Fruit fly (Drosophila melanogaster) whole organism, embryonic: ENCODE measurements around the gene dmGlut.

ENCODE experiments used
- Antp ChIP-seq: fragments of 200-800 bp; sonication (Bioruptor generic); optimal IDR thresholded peaks from 3 replicates; lab custom pipeline; 2016; ENCODE audit warnings: missing biosample characterization, missing genetic modification characterization
- Atf6 ChIP-seq: fragments of 200-800 bp; sonication (Bioruptor generic); IDR thresholded peaks from 2 replicates; pipeline ENCODE4 v1.3.6; 2022; ENCODE audit warnings: missing biosample characterization, missing genetic modification characterization
- CG1024 ChIP-seq: fragments of 200-800 bp; sonication (Bioruptor generic); IDR thresholded peaks from 2 replicates; pipeline ENCODE4 v1.3.6; 2022; ENCODE audit warnings: missing biosample characterization, missing genetic modification characterization
- CG11456 ChIP-seq: fragments of 200-800 bp; sonication (Bioruptor generic); IDR thresholded peaks from 3 replicates; pipeline ENCODE4 v1.3.6; 2022; ENCODE audit warnings: missing biosample characterization, missing genetic modification characterization
- CG15601 ChIP-seq: fragments of 200-800 bp; sonication (Bioruptor generic); optimal IDR thresholded peaks from 3 replicates; lab custom pipeline; 2019; ENCODE audit warnings: missing biosample characterization, mild to moderate bottlenecking, missing genetic modification characterization, moderate library complexity
- CG17361 ChIP-seq: fragments of 200-800 bp; sonication (Bioruptor generic); IDR thresholded peaks from 3 replicates; pipeline ENCODE4 v1.3.6; 2022; ENCODE audit warnings: missing biosample characterization, missing genetic modification characterization
- CG17802 ChIP-seq: fragments of 200-800 bp; sonication (Bioruptor generic); optimal IDR thresholded peaks from 2 replicates; lab custom pipeline; 2018; ENCODE audit warnings: missing biosample characterization, mild to moderate bottlenecking, missing genetic modification characterization, moderate library complexity
- CG2199 ChIP-seq: fragments of 200-800 bp; sonication (Bioruptor generic); IDR thresholded peaks from 3 replicates; pipeline ENCODE4 v1.3.6; 2022; ENCODE audit warnings: missing biosample characterization, missing genetic modification characterization
- CG30403 ChIP-seq: fragments of 200-800 bp; sonication (Bioruptor generic); optimal IDR thresholded peaks from 3 replicates; lab custom pipeline; 2016; ENCODE audit warnings: missing biosample characterization, missing genetic modification characterization
- CG32532 ChIP-seq: fragments of 200-800 bp; sonication (Bioruptor generic); IDR thresholded peaks from 2 replicates; pipeline ENCODE4 v1.3.6; 2022; ENCODE audit warnings: missing biosample characterization, missing genetic modification characterization
- CG4282 ChIP-seq: fragments of 200-800 bp; sonication (Bioruptor generic); optimal IDR thresholded peaks from 2 replicates; lab custom pipeline; 2016; ENCODE audit warnings: missing biosample characterization, missing genetic modification characterization
- CG4820 ChIP-seq: fragments of 200-800 bp; sonication (Bioruptor generic); optimal IDR thresholded peaks from 3 replicates; lab custom pipeline; 2016; ENCODE audit warnings: missing biosample characterization, missing genetic modification characterization
- CG8290 ChIP-seq, 3 experiments: fragments of 200-800 bp; sonication (Bioruptor generic); optimal IDR thresholded peaks; 2 replicates each; lab custom pipeline; 2016 to 2019; ENCODE audit warnings: missing biosample characterization in 3 of 3, missing genetic modification characterization in 3 of 3, mild to moderate bottlenecking in 2 of 3, moderate library complexity in 1 of 3
- CTCF ChIP-seq: fragments of 200-800 bp; sonication (Bioruptor generic); optimal IDR thresholded peaks from 2 replicates; lab custom pipeline; 2017; ENCODE audit warnings: missing biosample characterization, mild to moderate bottlenecking, missing genetic modification characterization, moderate library complexity
- D19B ChIP-seq: fragments of 200-800 bp; sonication (Bioruptor generic); optimal IDR thresholded peaks from 2 replicates; lab custom pipeline; 2017; ENCODE audit warnings: missing biosample characterization, mild to moderate bottlenecking, missing genetic modification characterization
- Eip74EF ChIP-seq, 2 experiments: fragments of 200-800 bp in 1 of 2; fragments of >200 bp in 1 of 2; sonication (Bioruptor generic) in 1 of 2; optimal IDR thresholded peaks; 2 replicates each; lab custom pipeline; 2017 to 2019; ENCODE audit warnings: missing biosample characterization in 2 of 2, missing genetic modification characterization in 2 of 2, mild to moderate bottlenecking in 1 of 2, moderate library complexity in 1 of 2
- Med ChIP-seq: fragments of 200-800 bp; sonication (Bioruptor generic); peaks from one replicate; lab custom pipeline; 2016; ENCODE audit warnings: missing biosample characterization, missing genetic modification characterization, mild to moderate bottlenecking, inconsistent platforms, moderate library complexity
- NFAT ChIP-seq: fragments of 200-800 bp; sonication (Bioruptor generic); IDR thresholded peaks from 2 replicates; pipeline ENCODE4 v1.3.6; 2022; ENCODE audit warnings: missing biosample characterization, missing genetic modification characterization
- Neu2 ChIP-seq: fragments of 200-800 bp; sonication (Bioruptor generic); optimal IDR thresholded peaks from 3 replicates; lab custom pipeline; 2016; ENCODE audit warnings: missing biosample characterization, missing genetic modification characterization, borderline replicate concordance
- Opbp ChIP-seq: fragments of 200-800 bp; sonication (Bioruptor generic); IDR thresholded peaks from 3 replicates; pipeline ENCODE4 v1.3.6; 2022; ENCODE audit warnings: missing biosample characterization, missing genetic modification characterization; ENCODE audit not compliant: partially characterized antibody
- Pdp1 ChIP-seq, 2 experiments: fragments of 200-800 bp; sonication (Bioruptor generic); optimal IDR thresholded peaks; 3 replicates each; lab custom pipeline; 2016; ENCODE audit warnings: missing biosample characterization in 2 of 2, missing genetic modification characterization in 2 of 2, mild to moderate bottlenecking in 1 of 2, moderate library complexity in 1 of 2
- Sin3A ChIP-seq: fragments of >200 bp; optimal IDR thresholded peaks from 2 replicates; lab custom pipeline; 2018
- ase ChIP-seq: fragments of 200-800 bp; sonication (Bioruptor generic); IDR thresholded peaks from 3 replicates; pipeline ENCODE4 v1.3.6; 2022; ENCODE audit warnings: missing biosample characterization, missing genetic modification characterization
- chinmo ChIP-seq: fragments of 200-800 bp; sonication (Bioruptor generic); IDR thresholded peaks from 4 replicates; pipeline ENCODE4 v1.3.6; 2022; ENCODE audit warnings: missing biosample characterization, missing genetic modification characterization; ENCODE audit not compliant: partially characterized antibody
- crc ChIP-seq: fragments of 200-800 bp; sonication (Bioruptor generic); optimal IDR thresholded peaks from 2 replicates; lab custom pipeline; 2016; ENCODE audit warnings: missing biosample characterization, missing genetic modification characterization
- crol ChIP-seq: fragments of 200-800 bp; sonication (Bioruptor generic); IDR thresholded peaks from 2 replicates; pipeline ENCODE4 v1.3.6; 2022; ENCODE audit warnings: missing biosample characterization, missing genetic modification characterization
- dan ChIP-seq: fragments of 200-800 bp; sonication (Bioruptor generic); IDR thresholded peaks from 2 replicates; pipeline ENCODE4 v1.3.6; 2022; ENCODE audit warnings: missing biosample characterization, missing genetic modification characterization
- dimm ChIP-seq: fragments of 200-800 bp; sonication (Bioruptor generic); IDR thresholded peaks from 2 replicates; pipeline ENCODE4 v1.3.6; 2022; ENCODE audit warnings: missing biosample characterization, missing genetic modification characterization
- esg ChIP-seq: fragments of 200-800 bp; sonication (Bioruptor generic); conservative IDR thresholded peaks from 2 replicates; pipeline ENCODE4 v1.3.6; 2022; ENCODE audit warnings: missing biosample characterization, missing genetic modification characterization
- exex ChIP-seq: fragments of 200-800 bp; sonication (Bioruptor generic); optimal IDR thresholded peaks from 4 replicates; lab custom pipeline; 2018; ENCODE audit warnings: missing biosample characterization, mild to moderate bottlenecking, missing genetic modification characterization, moderate library complexity
- gce ChIP-seq: fragments of 200-800 bp; sonication (Bioruptor generic); IDR thresholded peaks from 3 replicates; pipeline ENCODE4 v1.3.6; 2022; ENCODE audit warnings: missing biosample characterization, missing genetic modification characterization
- kni ChIP-seq: fragments of 200-800 bp; sonication (Bioruptor generic); optimal IDR thresholded peaks from 3 replicates; lab custom pipeline; 2017; ENCODE audit warnings: mild to moderate bottlenecking, missing biosample characterization, missing genetic modification reagents, missing genetic modification characterization
- onecut ChIP-seq: fragments of 200-800 bp; sonication (Bioruptor generic); IDR thresholded peaks from 2 replicates; pipeline ENCODE4 v1.3.6; 2022; ENCODE audit warnings: missing biosample characterization, missing genetic modification characterization
- pnt ChIP-seq: fragments of 200-800 bp; sonication (Bioruptor generic); optimal IDR thresholded peaks from 3 replicates; lab custom pipeline; 2016; ENCODE audit warnings: missing biosample characterization, missing genetic modification characterization
- pros ChIP-seq: fragments of 200-800 bp; sonication (Bioruptor generic); optimal IDR thresholded peaks from 3 replicates; lab custom pipeline; 2019; ENCODE audit warnings: missing biosample characterization, mild to moderate bottlenecking, missing genetic modification characterization, moderate library complexity
- sd ChIP-seq: fragments of 200-800 bp; sonication (Bioruptor generic); optimal IDR thresholded peaks from 3 replicates; lab custom pipeline; 2018; ENCODE audit warnings: missing biosample characterization, mild to moderate bottlenecking, missing genetic modification characterization, moderate library complexity
- sens ChIP-seq: fragments of 200-800 bp; sonication (Bioruptor generic); peaks from one replicate; lab custom pipeline; 2016; ENCODE audit warnings: missing biosample characterization, missing genetic modification characterization
- ssp ChIP-seq: fragments of 200-800 bp; sonication (Bioruptor generic); IDR thresholded peaks from 2 replicates; pipeline ENCODE4 v1.3.6; 2022; ENCODE audit warnings: missing biosample characterization, missing genetic modification characterization
- sug ChIP-seq: fragments of 200-800 bp; optimal IDR thresholded peaks from 2 replicates; lab custom pipeline; 2019; ENCODE audit warnings: missing biosample characterization, mild to moderate bottlenecking, missing genetic modification characterization, moderate library complexity
- trh ChIP-seq: fragments of 200-800 bp; sonication (Bioruptor generic); optimal IDR thresholded peaks from 2 replicates; lab custom pipeline; 2016; ENCODE audit warnings: missing biosample characterization, missing genetic modification characterization

dmGlut gene

dm6 chr2L:12026458-12027431, 493 bp upstream of the dmGlut start (continued):
- peak; percentile 38; the same call in 1 of the 2 replicates for TF ChIP-seq NFAT
- TF ChIP-seq CG17802 (tag; lab: Kevin White, UChicago) = peak; percentile 0
- TF ChIP-seq trh (GFP tag; lab: Kevin White, UChicago) = peak; percentile 31
- no peak for TF ChIP-seq pros
- TF ChIP-seq Sin3A = no peak
- 0 out of 2 replicates have a peak, but pooled peaks have one; percentile 7 for TF ChIP-seq Atf6 (GFP tag; lab: Robert Waterston, UW)
- no peak for TF ChIP-seq crc (GFP tag; lab: Kevin White, UChicago)
- no peak for TF ChIP-seq ssp (GFP tag; lab: Robert Waterston, UW)
- peak; percentile 38 for TF ChIP-seq CG15601 (tag; lab: Kevin White, UChicago)
- no peak for TF ChIP-seq Antp (GFP tag; lab: Kevin White, UChicago)
- peak; percentile 35 for TF ChIP-seq CG4820 (GFP tag; lab: Kevin White, UChicago)
- peak; percentile 15 for TF ChIP-seq pnt (GFP tag; lab: Kevin White, UChicago)
- TF ChIP-seq CG32532 = peak; percentile 53
- TF ChIP-seq ase (GFP tag; lab: Robert Waterston, UW) = peak; percentile 29; the same call in 1 of the 3 replicates
- 0 out of 3 replicates have a peak, but pooled peaks have one; percentile 10 for TF ChIP-seq gce (GFP tag; lab: Robert Waterston, UW)
- peak; percentile 75 for TF ChIP-seq CG30403 (GFP tag; lab: Kevin White, UChicago)
- peak; percentile 23; the same call in 1 of the 2 replicates for TF ChIP-seq onecut (GFP tag; lab: Robert Waterston, UW)
- TF ChIP-seq CG4282 (GFP tag; lab: Kevin White, UChicago) = no peak
- TF ChIP-seq CG1024 (GFP tag; lab: Robert Waterston, UW) = no peak; the same call in 1 of the 2 replicates
- peak; percentile 31; the same call in 1 of the 2 replicates for TF ChIP-seq crol (GFP tag; lab: Robert Waterston, UW)

dm6 chr2L:12028102-12028501, 864 bp downstream of the dmGlut start:
- TF ChIP-seq CG11456 (GFP tag; lab: Robert Waterston, UW) (0 out of 3 replicates have a peak, but pooled peaks have one; percentile 21), chinmo (0 out of 4 replicates have a peak, but pooled peaks have one; percentile 34), esg (GFP tag; lab: Robert Waterston, UW) (no peak), sd (tag; lab: Kevin White, UChicago) (peak; percentile 50), D19B (GFP tag; lab: Kevin White, UChicago) (peak; percentile 46), kni (peak; percentile 51), Med (peak; percentile 63), CTCF (no peak), sens (GFP tag; lab: Kevin White, UChicago) (peak; percentile 24)

dm6 chr2L:12028808-12029207, 1.6 kb downstream of the dmGlut start:
- no peak for TF ChIP-seq dan
- TF ChIP-seq exex (tag; lab: Kevin White, UChicago) = peak; percentile 69
- no peak for TF ChIP-seq CG17361 (GFP tag; lab: Robert Waterston, UW)
- TF ChIP-seq Opbp (GFP tag; lab: Robert Waterston, UW) = no peak
- peak; percentile 30 for TF ChIP-seq Neu2
- TF ChIP-seq dimm (GFP tag; lab: Robert Waterston, UW) = no peak
- TF ChIP-seq Pdp1 (GFP tag; optimal IDR thresholded peaks at IDR 0.05; lab: Kevin White, UChicago) = peak in 1 of 2 experiments; percentile 43
- TF ChIP-seq sug = peak; percentile 43
- TF ChIP-seq crol (GFP tag; lab: Robert Waterston, UW) = 0 out of 2 replicates have a peak, but pooled peaks have one; percentile 22
- TF ChIP-seq CG2199 (GFP tag; lab: Robert Waterston, UW) = no peak
- TF ChIP-seq CG8290 (GFP tag; optimal IDR thresholded peaks at IDR 0.05; lab: Kevin White, UChicago) = no peak
- TF ChIP-seq CG8290 (tag; optimal IDR thresholded peaks at IDR 0.05; lab: Kevin White, UChicago) = peak in 1 of 2 experiments; percentile 14
- peak in 1 of 2 experiments; percentile 69 for TF ChIP-seq Eip74EF (GFP tag; optimal IDR thresholded peaks at IDR 0.05; lab: Kevin White, UChicago)
